Worm (Caenorhabditis elegans) whole organism, young adult: Measurements from ENCODE around the gene mnr-1.
A peak's percentile ranks its signal among the peaks of the same experiment; 100 is the strongest.

Experiments used
- B0336.3 ChIP-seq: fragments of 200-800 bp; sonication (Bioruptor generic); IDR thresholded peaks from 2 replicates; pipeline ENCODE4 v1.3.6; 2022; ENCODE audit warnings: missing genetic modification characterization, missing compliant biosample characterization
- F10E7.11 ChIP-seq: sonication (generic microtip); optimal IDR thresholded peaks from 2 replicates; lab custom pipeline; 2017; ENCODE audit warnings: mild to moderate bottlenecking, missing genetic modification characterization, moderate library complexity, missing compliant biosample characterization
- F33H1.4 ChIP-seq: fragments of 200-800 bp; sonication (Bioruptor generic); IDR thresholded peaks from 2 replicates; pipeline ENCODE4 v1.3.6; 2022; ENCODE audit warnings: missing genetic modification reagents, missing genetic modification characterization, missing compliant biosample characterization
- F39B2.1 ChIP-seq: fragments of 200-800 bp; sonication (Bioruptor generic); IDR thresholded peaks from 2 replicates; pipeline ENCODE4 v1.3.6; 2022; ENCODE audit warnings: missing genetic modification reagents, missing genetic modification characterization, missing compliant biosample characterization
- F52B5.7 ChIP-seq: sonication (generic microtip); optimal IDR thresholded peaks from 2 replicates; lab custom pipeline; 2016; ENCODE audit warnings: mild to moderate bottlenecking, missing genetic modification characterization, missing compliant biosample characterization
- F55B11.4 ChIP-seq: sonication (generic microtip); optimal IDR thresholded peaks from 2 replicates; lab custom pipeline; 2016; ENCODE audit warnings: missing compliant biosample characterization, missing genetic modification characterization, borderline replicate concordance; ENCODE audit not compliant: insufficient read depth
- K12H6.12 ChIP-seq: fragments of 200-800 bp; sonication (Bioruptor generic); optimal IDR thresholded peaks from 2 replicates; lab custom pipeline; 2018; ENCODE audit warnings: mild to moderate bottlenecking, missing genetic modification characterization, missing compliant biosample characterization
- Y53G8AR.9 ChIP-seq: fragments of 200-800 bp; sonication (Bioruptor generic); conservative IDR thresholded peaks from 2 replicates; pipeline ENCODE4 v1.3.6; 2022; ENCODE audit warnings: missing genetic modification reagents, missing genetic modification characterization, missing compliant biosample characterization
- akir-1 ChIP-seq: fragments of 200-800 bp; sonication (Bioruptor generic); optimal IDR thresholded peaks from 2 replicates; lab custom pipeline; 2018; ENCODE audit warnings: mild to moderate bottlenecking, missing genetic modification characterization, moderate library complexity, missing compliant biosample characterization
- ama-1 ChIP-seq, 3 experiments: fragments of 150-350 bp in 1 of 3; sonication (generic microtip) in 2 of 3; optimal IDR thresholded peaks; 2 replicates each; lab custom pipeline; 2014 to 2018; ENCODE audit warnings: missing biosample characterization in 2 of 3, missing genetic modification characterization in 2 of 3, missing genetic modification reagents in 2 of 3
- athp-1 ChIP-seq: sonication (generic microtip); optimal IDR thresholded peaks from 2 replicates; lab custom pipeline; 2017; ENCODE audit warnings: mild to moderate bottlenecking, missing genetic modification characterization, missing compliant biosample characterization
- attf-5 ChIP-seq: fragments of 200-800 bp; sonication (Bioruptor generic); optimal IDR thresholded peaks from 2 replicates; lab custom pipeline; 2018; ENCODE audit warnings: mild to moderate bottlenecking, missing genetic modification characterization, missing compliant biosample characterization
- bed-1 ChIP-seq: fragments of 200-800 bp; sonication (Bioruptor generic); IDR thresholded peaks from 2 replicates; pipeline ENCODE4 v1.3.6; 2022; ENCODE audit warnings: missing genetic modification reagents, missing genetic modification characterization, missing compliant biosample characterization
- ceh-100 ChIP-seq: fragments of 200-800 bp; sonication (Bioruptor generic); IDR thresholded peaks from 2 replicates; pipeline ENCODE4 v1.3.6; 2022; ENCODE audit warnings: missing genetic modification reagents, missing genetic modification characterization, missing compliant biosample characterization
- ceh-79 ChIP-seq: sonication (generic microtip); optimal IDR thresholded peaks from 2 replicates; lab custom pipeline; 2017; ENCODE audit warnings: mild to moderate bottlenecking, missing genetic modification characterization, missing compliant biosample characterization
- egrh-3 ChIP-seq: fragments of 200-800 bp; sonication (Bioruptor generic); IDR thresholded peaks from 2 replicates; pipeline ENCODE4 v1.3.6; 2022; ENCODE audit warnings: missing genetic modification reagents, missing genetic modification characterization, missing compliant biosample characterization
- ets-4 ChIP-seq: fragments of 200-800 bp; sonication (Bioruptor generic); optimal IDR thresholded peaks from 2 replicates; lab custom pipeline; 2018; ENCODE audit warnings: mild to moderate bottlenecking, missing genetic modification characterization, missing compliant biosample characterization
- fkh-3 ChIP-seq: sonication (generic microtip); optimal IDR thresholded peaks from 2 replicates; lab custom pipeline; 2016; ENCODE audit warnings: mild to moderate bottlenecking, missing genetic modification characterization, missing compliant biosample characterization
- hrde-1 ChIP-seq: sonication (generic microtip); optimal IDR thresholded peaks from 2 replicates; lab custom pipeline; 2016; ENCODE audit warnings: missing genetic modification characterization, mild to moderate bottlenecking, missing compliant biosample characterization, moderate library complexity, missing genotype, missing genetic modification reagents, borderline replicate concordance
- lag-1 ChIP-seq: fragments of 200-800 bp; sonication (Bioruptor generic); IDR thresholded peaks from 2 replicates; pipeline ENCODE4 v1.3.6; 2022; ENCODE audit warnings: missing genetic modification reagents, missing genetic modification characterization, missing compliant biosample characterization
- lin-26 ChIP-seq: fragments of 200-800 bp; sonication (Bioruptor generic); IDR thresholded peaks from 2 replicates; pipeline ENCODE4 v1.3.6; 2022; ENCODE audit warnings: missing genetic modification reagents, missing genetic modification characterization, missing compliant biosample characterization
- lir-1 ChIP-seq: fragments of 200-800 bp; sonication (Bioruptor generic); conservative IDR thresholded peaks from 2 replicates; pipeline ENCODE4 v1.3.6; 2022; ENCODE audit warnings: missing genetic modification reagents, missing genetic modification characterization, missing compliant biosample characterization
- madf-6 ChIP-seq: fragments of 200-800 bp; sonication (Bioruptor generic); IDR thresholded peaks from 2 replicates; pipeline ENCODE4 v1.3.6; 2022; ENCODE audit warnings: missing genetic modification reagents, missing genetic modification characterization, missing compliant biosample characterization
- mcd-1 ChIP-seq: fragments of 200-800 bp; sonication (Bioruptor generic); IDR thresholded peaks from 2 replicates; pipeline ENCODE4 v1.3.6; 2022; ENCODE audit warnings: missing genetic modification reagents, missing genetic modification characterization, missing compliant biosample characterization
- mel-28 ChIP-seq: sonication (generic microtip); optimal IDR thresholded peaks from 2 replicates; lab custom pipeline; 2016; ENCODE audit warnings: borderline replicate concordance, mild to moderate bottlenecking, missing genetic modification characterization, missing compliant biosample characterization
- nfyb-1 ChIP-seq: fragments of 200-800 bp; sonication (Bioruptor generic); IDR thresholded peaks from 2 replicates; pipeline ENCODE4 v1.3.6; 2022; ENCODE audit warnings: missing genetic modification reagents, missing genetic modification characterization, missing compliant biosample characterization
- nhr-90 ChIP-seq: sonication (generic microtip); optimal IDR thresholded peaks from 2 replicates; lab custom pipeline; 2016; ENCODE audit warnings: missing genotype, mild to moderate bottlenecking, missing genetic modification characterization, missing compliant biosample characterization
- pbrm-1 ChIP-seq: fragments of 200-800 bp; sonication (Bioruptor generic); IDR thresholded peaks from 2 replicates; pipeline ENCODE4 v1.3.6; 2022; ENCODE audit warnings: missing genetic modification reagents, missing genetic modification characterization, missing compliant biosample characterization
- pha-4 ChIP-seq: fragments of 150-350 bp; sonication (generic microtip); optimal IDR thresholded peaks from 2 replicates; lab custom pipeline; 2014; ENCODE audit warnings: missing biosample characterization, missing genetic modification reagents, missing genetic modification characterization
- repo-1 ChIP-seq: sonication (generic microtip); optimal IDR thresholded peaks from 2 replicates; lab custom pipeline; 2017; ENCODE audit warnings: mild to moderate bottlenecking, missing genetic modification characterization, missing compliant biosample characterization
- rpc-1 ChIP-seq, 2 experiments: fragments of 150-350 bp in 1 of 2; sonication (generic microtip) in 1 of 2; optimal IDR thresholded peaks; 2 replicates each; lab custom pipeline; 2014 to 2018; ENCODE audit warnings: missing biosample characterization in 1 of 2, missing genetic modification characterization in 1 of 2, missing genetic modification reagents in 1 of 2, missing genotype in 1 of 2
- tbx-9 ChIP-seq: sonication (generic microtip); optimal IDR thresholded peaks from 2 replicates; lab custom pipeline; 2016; ENCODE audit warnings: borderline replicate concordance, missing genetic modification characterization, inconsistent platforms, missing compliant biosample characterization
- zfh-2 ChIP-seq: fragments of 200-800 bp; sonication (Bioruptor generic); conservative IDR thresholded peaks from 2 replicates; pipeline ENCODE4 v1.3.6; 2022; ENCODE audit warnings: missing genetic modification reagents, missing genetic modification characterization, missing compliant biosample characterization
- ztf-22 ChIP-seq: fragments of 200-800 bp; sonication (Bioruptor generic); optimal IDR thresholded peaks from 2 replicates; lab custom pipeline; 2018; ENCODE audit warnings: mild to moderate bottlenecking, missing genetic modification characterization, moderate library complexity, missing compliant biosample characterization
- ztf-6 ChIP-seq: fragments of 200-800 bp; sonication (Bioruptor generic); IDR thresholded peaks from 2 replicates; pipeline ENCODE4 v1.3.6; 2022; ENCODE audit warnings: missing genetic modification reagents, missing genetic modification characterization, missing compliant biosample characterization

Gene mnr-1

ce11 chrV:20664930-20665329 lies 10.5 kb downstream of the mnr-1 start:
- no peak for TF ChIP-seq F39B2.1 (GFP tag; lab: Robert Waterston, UW)
- no peak for TF ChIP-seq K12H6.12 (tag; lab: Kevin White, UChicago)
- no peak for TF ChIP-seq ama-1 (optimal IDR thresholded peaks at IDR 0.05; lab: Kevin White, UChicago)
- no peak for TF ChIP-seq ama-1 (GFP tag; optimal IDR thresholded peaks at IDR 0.05; lab: Kevin White, UChicago)
- no peak for TF ChIP-seq pbrm-1 (GFP tag; lab: Robert Waterston, UW)
- no peak for TF ChIP-seq egrh-3
- no peak for TF ChIP-seq rpc-1 (optimal IDR thresholded peaks at IDR 0.05; lab: Kevin White, UChicago)
- no peak for TF ChIP-seq rpc-1 (tag; optimal IDR thresholded peaks at IDR 0.05; lab: Kevin White, UChicago)
- no peak for TF ChIP-seq tbx-9 (tag; lab: Kevin White, UChicago)
- TF ChIP-seq pha-4 (tag; lab: Kevin White, UChicago) = no peak
- no peak for TF ChIP-seq ceh-79 (tag; lab: Kevin White, UChicago)
- TF ChIP-seq athp-1 (tag; lab: Kevin White, UChicago) = no peak
- no peak for TF ChIP-seq nhr-90
- TF ChIP-seq attf-5 (GFP tag; lab: Kevin White, UChicago) = no peak
- no peak for TF ChIP-seq ztf-22 (GFP tag; lab: Kevin White, UChicago)
- no peak for TF ChIP-seq F52B5.7 (tag; lab: Kevin White, UChicago)
- TF ChIP-seq repo-1 = no peak

ce11 chrV:20666905-20667304 lies 12.5 kb downstream of the mnr-1 start, which contains the start of gene mlt-11:
TSS of gene mlt-11 (plus strand) at chrV:20667205.
- TF ChIP-seq ztf-6 = no peak

ce11 chrV:20670625-20671024 lies 16.2 kb downstream of the mnr-1 start:
- TF ChIP-seq zfh-2 (GFP tag; lab: Robert Waterston, UW) (peak; percentile 54; the same call in 1 of the 2 replicates), B0336.3 (GFP tag; lab: Robert Waterston, UW) (no peak)

- no peak for TF ChIP-seq akir-1
- TF ChIP-seq lag-1 (GFP tag; lab: Robert Waterston, UW) = no peak
- no peak for TF ChIP-seq mcd-1
- TF ChIP-seq F55B11.4 (tag; lab: Kevin White, UChicago) = no peak
- TF ChIP-seq hrde-1 = no peak
- no peak for TF ChIP-seq Y53G8AR.9
- no peak for TF ChIP-seq bed-1
- no peak for TF ChIP-seq mel-28 (tag; lab: Kevin White, UChicago)
- TF ChIP-seq F10E7.11 (tag; lab: Kevin White, UChicago) = no peak
- TF ChIP-seq lir-1 (GFP tag; lab: Robert Waterston, UW) = no peak
- no peak for TF ChIP-seq F33H1.4 (GFP tag; lab: Robert Waterston, UW)
- no peak for TF ChIP-seq fkh-3 (tag; lab: Kevin White, UChicago)
- no peak for TF ChIP-seq attf-5 (GFP tag; lab: Kevin White, UChicago)
- no peak for TF ChIP-seq ets-4 (GFP tag; lab: Kevin White, UChicago)
- no peak for TF ChIP-seq nfyb-1 (GFP tag; lab: Robert Waterston, UW)
- no peak for TF ChIP-seq ceh-100
- no peak for TF ChIP-seq madf-6 (GFP tag; lab: Robert Waterston, UW)
- no peak for TF ChIP-seq lin-26 (GFP tag; lab: Robert Waterston, UW)
Observed at ce11 chrV:20680189-20680588, 25.7 kb downstream of the mnr-1 start.
